Fruit fly (Drosophila melanogaster): ENCODE results near the gene ush.

Gene ush

DNA sequence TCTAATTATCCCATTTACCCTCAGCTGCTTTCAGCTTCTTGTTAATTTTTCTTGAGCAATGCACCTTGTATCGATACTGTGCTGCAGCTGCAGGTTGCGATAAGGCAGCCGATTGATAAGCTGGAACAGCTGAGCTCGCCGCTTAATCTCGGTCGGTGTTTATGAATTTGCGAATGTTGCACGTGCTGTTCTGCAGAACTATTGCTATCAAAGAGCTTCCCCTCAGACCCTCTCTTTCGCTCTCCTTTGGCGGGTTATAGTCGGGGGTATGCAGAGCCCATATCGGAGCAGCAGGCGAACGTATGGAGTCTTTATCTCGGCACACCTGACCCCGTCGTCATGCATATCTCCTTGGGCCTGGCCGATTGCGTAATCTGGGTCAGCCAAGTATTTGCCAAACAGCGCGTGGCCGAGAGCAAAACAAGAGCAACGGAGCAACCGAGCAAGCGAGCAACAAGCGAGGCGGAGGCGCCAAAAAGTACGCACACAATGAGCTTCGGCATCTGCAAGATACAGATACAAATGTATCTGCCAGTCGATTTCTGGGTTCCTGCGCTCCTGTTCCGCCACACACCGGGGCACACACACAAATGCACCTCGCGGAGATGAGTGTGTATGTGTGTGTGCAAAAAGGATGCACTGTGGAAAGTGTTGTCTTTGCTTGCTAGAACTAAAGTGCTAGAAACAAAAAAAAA, 38.3 kb downstream of the ush start:
- TF ChIP-seq CG10267 (tag; optimal IDR thresholded peaks at IDR 0.05) (no peak), Lhr (GFP tag; optimal IDR thresholded peaks at IDR 0.05) (no peak), jing (GFP tag; optimal IDR thresholded peaks at IDR 0.05) (no peak), CG4282 (GFP tag; optimal IDR thresholded peaks at IDR 0.05) (no peak), Hsf (GFP tag; optimal IDR thresholded peaks at IDR 0.05) (no peak), CG16863 (GFP tag; optimal IDR thresholded peaks at IDR 0.05) (no peak), nmo (GFP tag; optimal IDR thresholded peaks at IDR 0.05) (no peak), CG11504 (tag; optimal IDR thresholded peaks at IDR 0.05) (no peak), grn (GFP tag; optimal IDR thresholded peaks at IDR 0.05) (no peak), rib (GFP tag; IDR thresholded peaks at IDR 0.05) (no peak), CG9609 (GFP tag; optimal IDR thresholded peaks at IDR 0.05) (no peak), CG11085 (GFP tag; IDR thresholded peaks at IDR 0.05) (no peak), kni (GFP tag; optimal IDR thresholded peaks at IDR 0.05) (no peak), cg (GFP tag; optimal IDR thresholded peaks at IDR 0.05) (peak; percentile 25), cad (GFP tag; optimal IDR thresholded peaks at IDR 0.05) (no peak), CG34422 (GFP tag; IDR thresholded peaks at IDR 0.05) (no peak), CG17829 (tag; optimal IDR thresholded peaks at IDR 0.05) (no peak), Chrac-16 (GFP tag; optimal IDR thresholded peaks at IDR 0.05) (no peak), lab (GFP tag; optimal IDR thresholded peaks at IDR 0.05) (no peak), Pdp1 (GFP tag; optimal IDR thresholded peaks at IDR 0.05) (peak in 1 of 2 experiments; percentile 80), unc-4 (GFP tag; IDR thresholded peaks at IDR 0.05; ENCODE audit: partially characterized antibody) (no peak), CG9876 (GFP tag; optimal IDR thresholded peaks at IDR 0.05) (no peak), en (GFP tag; optimal IDR thresholded peaks at IDR 0.05) (no peak), CG13894 (tag; optimal IDR thresholded peaks at IDR 0.05) (peak; percentile 0), CG7987 (GFP tag; optimal IDR thresholded peaks at IDR 0.05) (no peak), seq (GFP tag; IDR thresholded peaks at IDR 0.05) (no peak), otp (GFP tag; IDR thresholded peaks at IDR 0.05) (no peak), z (GFP tag; IDR thresholded peaks at IDR 0.05) (no peak), Deaf1 (tag; optimal IDR thresholded peaks at IDR 0.05) (peak; percentile 38), Ada2b (GFP tag; IDR thresholded peaks at IDR 0.05) (no peak), Trl (optimal IDR thresholded peaks at IDR 0.05) (no peak), Trl (GFP tag; optimal IDR thresholded peaks at IDR 0.05) (no peak), CG10366 (GFP tag; IDR thresholded peaks at IDR 0.05) (no peak), ems (GFP tag; optimal IDR thresholded peaks at IDR 0.05) (no peak), CG6689 (GFP tag; IDR thresholded peaks at IDR 0.05) (no peak), ash1 (GFP tag; optimal IDR thresholded peaks at IDR 0.05) (no peak), scrt (GFP tag; optimal IDR thresholded peaks at IDR 0.05) (peak; percentile 61), CG13775 (GFP tag; optimal IDR thresholded peaks at IDR 0.05) (no peak), CG8388 (GFP tag; optimal IDR thresholded peaks at IDR 0.05) (no peak), sima (GFP tag; optimal IDR thresholded peaks at IDR 0.05) (no peak), hb (GFP tag; IDR thresholded peaks at IDR 0.05; ENCODE audit: partially characterized antibody) (no peak), sug (tag; optimal IDR thresholded peaks at IDR 0.05) (no peak), twi (tag; optimal IDR thresholded peaks at IDR 0.05) (no peak), CG11456 (GFP tag; IDR thresholded peaks at IDR 0.05) (no peak), CG1529 (GFP tag; optimal IDR thresholded peaks at IDR 0.05) (no peak), CG10979 (tag; optimal IDR thresholded peaks at IDR 0.05) (no peak), CG15011 (GFP tag; optimal IDR thresholded peaks at IDR 0.05) (no peak), CG3065 (GFP tag; optimal IDR thresholded peaks at IDR 0.05) (no peak), CG16779 (GFP tag; IDR thresholded peaks at IDR 0.05) (no peak), dpn (GFP tag; optimal IDR thresholded peaks at IDR 0.05) (no peak), CG11695 (GFP tag; IDR thresholded peaks at IDR 0.05) (no peak)

Data from whole organism, embryonic.